Worm (Caenorhabditis elegans): ENCODE measurements around the gene C15H9.4.

- no peak for TF ChIP-seq med-1 (GFP tag; optimal IDR thresholded peaks at IDR 0.05; ENCODE audit: insufficient read depth)
- no peak for TF ChIP-seq ztf-23 (GFP tag; IDR thresholded peaks at IDR 0.05)
- TF ChIP-seq T22C8.4 (GFP tag; IDR thresholded peaks at IDR 0.05) = no peak
- TF ChIP-seq cog-1 (tag; optimal IDR thresholded peaks at IDR 0.05) = no peak
- TF ChIP-seq ref-1 (GFP tag; conservative IDR thresholded peaks at IDR 0.05) = no peak
- TF ChIP-seq tab-1 (GFP tag; IDR thresholded peaks at IDR 0.05) = no peak
- TF ChIP-seq ztf-29 (GFP tag; IDR thresholded peaks at IDR 0.05) = no peak
- no peak for TF ChIP-seq klf-2 (GFP tag; conservative IDR thresholded peaks at IDR 0.05)
These were observed 33.1 kb upstream of the C15H9.4 start for ce11 chrX:6064385-6064784.

All from whole organism, midembryonic.